Worm (Caenorhabditis elegans): Measurements from ENCODE around the gene T05H4.11.

T05H4.11 gene

DNA sequence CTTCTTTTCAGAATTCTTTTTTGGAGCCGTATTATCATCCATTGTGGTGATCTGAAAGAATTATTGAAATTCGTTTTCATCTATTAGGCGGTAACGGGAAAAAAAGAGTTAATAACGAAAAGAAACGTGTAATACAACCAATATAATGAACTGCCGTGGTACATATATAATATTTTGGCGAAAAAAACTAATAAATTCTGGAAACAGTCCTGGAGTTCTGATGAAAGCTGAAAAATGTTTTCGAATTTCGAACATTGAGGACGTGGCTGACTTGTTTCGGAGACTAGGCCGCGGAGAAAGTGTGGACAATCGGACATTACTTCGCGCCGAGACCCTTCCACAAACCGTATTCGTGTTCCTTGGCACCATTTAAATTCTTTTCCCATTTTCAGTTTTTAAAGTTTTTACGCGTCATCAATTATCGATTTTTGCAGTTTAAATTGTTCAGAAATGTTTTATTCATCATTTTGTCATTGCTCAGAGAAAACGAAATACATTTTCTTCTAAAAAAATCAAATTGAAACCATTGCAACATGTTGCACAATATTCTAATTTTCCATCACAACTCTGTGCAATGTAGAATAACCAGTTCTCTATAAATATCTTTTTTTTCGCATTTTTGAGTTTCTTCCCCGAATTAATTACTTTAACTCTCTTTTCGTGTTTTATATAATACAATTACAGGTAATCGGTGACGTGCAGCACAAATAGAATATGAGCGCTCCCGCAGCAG, 7.6 kb upstream of the T05H4.11 start, which contains the start of the genes gad-1 and erfa-1 (continued):
- peak; percentile 52 for TF ChIP-seq nhr-28 (tag; optimal IDR thresholded peaks at IDR 0.05)
- TF ChIP-seq arid-1 (GFP tag; conservative IDR thresholded peaks at IDR 0.05) = no peak
- TF ChIP-seq nhr-41 (GFP tag; IDR thresholded peaks at IDR 0.05) = no peak
- TF ChIP-seq hlh-11 (tag; optimal IDR thresholded peaks at IDR 0.05) = peak; percentile 14
- TF ChIP-seq tag-97 (GFP tag; IDR thresholded peaks at IDR 0.05) = no peak
- no peak for TF ChIP-seq zip-11 (GFP tag; IDR thresholded peaks at IDR 0.05)
- no peak for TF ChIP-seq attf-4 (tag; optimal IDR thresholded peaks at IDR 0.05)
- TF ChIP-seq madf-9 (GFP tag; conservative IDR thresholded peaks at IDR 0.05) = no peak
- TF ChIP-seq snpc-1.2 (GFP tag; IDR thresholded peaks at IDR 0.05) = no peak
- peak; percentile 63 for TF ChIP-seq dve-1 (tag; optimal IDR thresholded peaks at IDR 0.05; ENCODE audit: insufficient read depth)
- peak; percentile 65 for TF ChIP-seq dpl-1 (GFP tag; optimal IDR thresholded peaks at IDR 0.05)
- TF ChIP-seq skn-1 (tag; optimal IDR thresholded peaks at IDR 0.05) = no peak
- TF ChIP-seq unc-62 (GFP tag; optimal IDR thresholded peaks at IDR 0.05 in 1 of 2) = peak in 1 of 2 experiments; percentile 57
- no peak for TF ChIP-seq unc-62 (tag; optimal IDR thresholded peaks at IDR 0.05)
- no peak for TF ChIP-seq lin-39 (tag; optimal IDR thresholded peaks at IDR 0.05)
- TF ChIP-seq egl-27 (tag; optimal IDR thresholded peaks at IDR 0.05) = no peak
- TF ChIP-seq lin-15B (tag; optimal IDR thresholded peaks at IDR 0.05) = no peak
- no peak for TF ChIP-seq dmd-8 (GFP tag; IDR thresholded peaks at IDR 0.05)
- peak in 1 of 2 experiments; percentile 88 for TF ChIP-seq lsy-2 (tag; optimal IDR thresholded peaks at IDR 0.05)

DNA sequence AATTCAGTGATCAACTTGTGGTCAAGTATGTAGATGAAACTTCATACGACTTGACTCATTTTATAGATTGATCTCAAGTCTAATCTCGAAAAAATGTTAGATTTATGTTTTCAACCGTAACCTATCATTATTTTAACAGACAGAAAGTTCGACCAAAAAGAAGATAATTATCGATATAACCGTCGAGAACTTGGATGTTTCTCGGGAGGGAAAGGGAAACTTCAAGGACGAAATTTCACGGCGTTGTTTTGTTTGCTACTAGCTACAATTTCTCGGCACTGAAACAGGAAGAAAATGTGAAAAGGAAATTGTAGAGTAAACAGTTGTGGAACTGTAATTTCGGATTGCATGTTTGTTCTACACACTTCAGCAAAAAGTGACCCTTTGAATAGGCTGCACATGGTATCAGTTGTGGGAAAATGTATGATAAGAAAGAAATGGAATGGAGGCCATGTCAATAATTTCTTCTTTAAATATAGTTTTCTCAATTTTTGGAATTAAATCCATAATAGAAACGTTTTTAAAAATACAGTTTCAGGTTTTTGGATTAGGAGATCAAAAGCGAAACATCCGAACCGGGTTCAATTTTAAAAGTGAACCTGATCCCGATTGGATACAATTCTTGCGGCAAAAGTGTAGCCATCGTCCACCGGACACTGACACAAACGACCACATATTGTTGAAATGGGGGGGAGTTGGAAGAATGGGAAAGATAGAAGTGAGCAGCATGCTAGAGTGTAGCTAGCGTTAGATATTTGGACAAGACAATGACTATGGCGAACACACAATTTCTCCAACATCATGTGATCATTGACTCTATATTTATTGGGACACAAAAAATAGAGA, 4.7 kb upstream of the T05H4.11 start:
- TF ChIP-seq unc-39 (tag; optimal IDR thresholded peaks at IDR 0.05) = no peak
- no peak for TF ChIP-seq fos-1 (tag; optimal IDR thresholded peaks at IDR 0.05)
- peak in 1 of 2 experiments; percentile 83 for TF ChIP-seq unc-62 (GFP tag; optimal IDR thresholded peaks at IDR 0.05 in 1 of 2)
- TF ChIP-seq unc-62 (tag; optimal IDR thresholded peaks at IDR 0.05) = no peak
- peak; percentile 23 for TF ChIP-seq hlh-11 (tag; optimal IDR thresholded peaks at IDR 0.05)
- TF ChIP-seq lin-38 (GFP tag; IDR thresholded peaks at IDR 0.05) = 0 out of 2 replicates have a peak, but pooled peaks have one; percentile 13
- TF ChIP-seq mdl-1 (tag; optimal IDR thresholded peaks at IDR 0.05) = peak in 1 of 2 experiments; percentile 7
- TF ChIP-seq nhr-28 (tag; optimal IDR thresholded peaks at IDR 0.05) = peak; percentile 89
- peak; percentile 39 for TF ChIP-seq hlh-30 (tag; optimal IDR thresholded peaks at IDR 0.05; ENCODE audit: insufficient read depth)
- TF ChIP-seq ZK337.2 (GFP tag; IDR thresholded peaks at IDR 0.05) = no peak
- peak; percentile 53 for TF ChIP-seq dve-1 (tag; optimal IDR thresholded peaks at IDR 0.05; ENCODE audit: insufficient read depth)
- peak; percentile 10 for TF ChIP-seq aha-1 (tag)
- no peak for TF ChIP-seq daf-16 (GFP tag; optimal IDR thresholded peaks at IDR 0.05)
- TF ChIP-seq daf-16 (tag; optimal IDR thresholded peaks at IDR 0.05) = peak; percentile 60
- TF ChIP-seq mes-2 (tag; optimal IDR thresholded peaks at IDR 0.05; ENCODE audit: poor library complexity, severe bottlenecking) = no peak
- TF ChIP-seq lir-3 (tag; optimal IDR thresholded peaks at IDR 0.05) = no peak
- TF ChIP-seq pqm-1 (tag; optimal IDR thresholded peaks at IDR 0.05) = peak; percentile 65
- TF ChIP-seq mep-1 (tag; optimal IDR thresholded peaks at IDR 0.05) = peak; percentile 32

DNA sequence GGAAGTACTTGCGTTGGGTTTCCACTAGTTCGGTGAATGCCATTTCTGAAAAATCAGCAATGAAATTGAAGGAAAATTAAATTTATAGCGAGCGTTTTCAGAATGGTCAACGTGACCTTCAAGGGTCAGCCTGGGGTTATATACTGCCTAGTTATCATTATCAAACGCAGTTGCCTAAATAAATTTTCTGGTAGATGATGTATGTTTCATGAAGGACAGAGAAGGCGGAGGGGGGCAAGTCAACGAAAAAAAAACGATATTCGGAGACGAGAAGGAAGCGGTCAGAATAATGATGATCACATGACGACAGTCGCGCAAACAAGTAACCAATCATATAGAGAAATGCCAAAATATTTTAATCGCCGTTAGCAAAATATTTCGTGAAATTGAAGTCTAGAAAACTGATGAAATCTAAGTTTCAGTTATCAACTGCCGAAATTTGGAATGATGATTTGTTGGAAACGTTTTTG, 3.8 kb upstream of the T05H4.11 start, which contains the start of gene alh-4:
Gene alh-4, minus strand, starts transcription at position 51 of the 470 bp plus-strand sequence.
- peak; percentile 45 for TF ChIP-seq cey-2 (tag; optimal IDR thresholded peaks at IDR 0.05; ENCODE audit: borderline replicate concordance, insufficient read depth)
- peak; percentile 28 for TF ChIP-seq hlh-11 (tag; optimal IDR thresholded peaks at IDR 0.05)
- TF ChIP-seq Y105C5A.15 (GFP tag; IDR thresholded peaks at IDR 0.05) = no peak
- peak; percentile 39 for TF ChIP-seq hlh-30 (tag; optimal IDR thresholded peaks at IDR 0.05; ENCODE audit: insufficient read depth)
- TF ChIP-seq nhr-28 (tag; optimal IDR thresholded peaks at IDR 0.05) = peak; percentile 44
- no peak for TF ChIP-seq nhr-76 (tag; optimal IDR thresholded peaks at IDR 0.05)
- TF ChIP-seq unc-62 (GFP tag; optimal IDR thresholded peaks at IDR 0.05 in 1 of 2) = peak in 1 of 2 experiments; percentile 85
- no peak for TF ChIP-seq unc-62 (tag; optimal IDR thresholded peaks at IDR 0.05)

All from whole organism, L4 larva.